Fruit fly (Drosophila melanogaster) whole organism, embryonic: ENCODE results near the gene Sgs5.

ENCODE experiments used
- ATbp ChIP-seq: fragments of 200-800 bp; sonication (Bioruptor generic); optimal IDR thresholded peaks from 2 replicates; lab custom pipeline; 2017; ENCODE audit warnings: missing biosample characterization, mild to moderate bottlenecking, missing genetic modification characterization, missing genetic modification reagents
- Adf1 ChIP-seq: fragments of 200-800 bp; sonication (Bioruptor generic); IDR thresholded peaks from 2 replicates; pipeline ENCODE4 v1.3.6; 2022; ENCODE audit warnings: missing biosample characterization, missing genetic modification characterization
- CG11085 ChIP-seq: fragments of 200-800 bp; sonication (Bioruptor generic); IDR thresholded peaks from 2 replicates; pipeline ENCODE4 v1.3.6; 2022; ENCODE audit warnings: missing biosample characterization, missing genetic modification characterization
- CG11723 ChIP-seq: fragments of 200-800 bp; sonication (Bioruptor generic); optimal IDR thresholded peaks from 2 replicates; lab custom pipeline; 2017; ENCODE audit warnings: missing biosample characterization, mild to moderate bottlenecking, missing genetic modification characterization
- CG14441 ChIP-seq: fragments of 200-800 bp; sonication (Bioruptor generic); IDR thresholded peaks from 2 replicates; pipeline ENCODE4 v1.3.6; 2022; ENCODE audit warnings: missing biosample characterization, missing genetic modification characterization
- CG14860 ChIP-seq: fragments of 200-800 bp; sonication (Bioruptor generic); IDR thresholded peaks from 3 replicates; pipeline ENCODE4 v1.3.6; 2022; ENCODE audit warnings: missing biosample characterization, missing genetic modification characterization; ENCODE audit not compliant: partially characterized antibody
- CG15514 ChIP-seq: fragments of 200-800 bp; sonication (Bioruptor generic); optimal IDR thresholded peaks from 3 replicates; lab custom pipeline; 2017; ENCODE audit warnings: missing biosample characterization, missing genetic modification characterization, mild to moderate bottlenecking, moderate library complexity, missing genetic modification reagents
- CG16813 ChIP-seq: fragments of 200-800 bp; sonication (Bioruptor generic); IDR thresholded peaks from 3 replicates; pipeline ENCODE4 v1.3.6; 2022; ENCODE audit warnings: missing biosample characterization, missing genetic modification characterization; ENCODE audit not compliant: partially characterized antibody
- CG1832 ChIP-seq: fragments of 200-800 bp; sonication (Bioruptor generic); optimal IDR thresholded peaks from 2 replicates; lab custom pipeline; 2017; ENCODE audit warnings: missing biosample characterization, mild to moderate bottlenecking, missing genetic modification characterization, inconsistent platforms
- CG18599 ChIP-seq: fragments of 200-800 bp; sonication (Bioruptor generic); optimal IDR thresholded peaks from 3 replicates; lab custom pipeline; 2017; ENCODE audit warnings: missing biosample characterization, missing genetic modification characterization, mild to moderate bottlenecking, moderate library complexity, missing genetic modification reagents
- CG2120 ChIP-seq: fragments of 200-800 bp; sonication (Bioruptor generic); optimal IDR thresholded peaks from 3 replicates; lab custom pipeline; 2016; ENCODE audit warnings: missing biosample characterization, missing genetic modification characterization
- CG2199 ChIP-seq: fragments of 200-800 bp; sonication (Bioruptor generic); IDR thresholded peaks from 3 replicates; pipeline ENCODE4 v1.3.6; 2022; ENCODE audit warnings: missing biosample characterization, missing genetic modification characterization
- CG2678 ChIP-seq: fragments of 200-800 bp; sonication (Bioruptor generic); optimal IDR thresholded peaks from 3 replicates; lab custom pipeline; 2019; ENCODE audit warnings: missing biosample characterization, mild to moderate bottlenecking, missing genetic modification characterization, moderate library complexity
- CG2712 ChIP-seq: fragments of 200-800 bp; optimal IDR thresholded peaks from 3 replicates; lab custom pipeline; 2019; ENCODE audit warnings: missing biosample characterization, mild to moderate bottlenecking, missing genetic modification characterization, moderate library complexity
- CG34224 ChIP-seq: fragments of 200-800 bp; sonication (Bioruptor generic); IDR thresholded peaks from 3 replicates; pipeline ENCODE4 v1.3.6; 2022; ENCODE audit warnings: missing biosample characterization, missing genetic modification characterization; ENCODE audit not compliant: partially characterized antibody
- CG3995 ChIP-seq: fragments of 200-800 bp; sonication (Bioruptor generic); optimal IDR thresholded peaks from 3 replicates; lab custom pipeline; 2016; ENCODE audit warnings: missing biosample characterization, missing genetic modification characterization
- CG42726 ChIP-seq: fragments of 200-800 bp; sonication (Bioruptor generic); IDR thresholded peaks from 2 replicates; pipeline ENCODE4 v1.3.6; 2022; ENCODE audit warnings: missing biosample characterization, missing genetic modification characterization; ENCODE audit not compliant: partially characterized antibody
- CG4360 ChIP-seq: fragments of 200-800 bp; sonication (Bioruptor generic); IDR thresholded peaks from 2 replicates; pipeline ENCODE4 v1.3.6; 2022; ENCODE audit warnings: missing biosample characterization, missing genetic modification characterization
- CG6654 ChIP-seq: fragments of 200-800 bp; sonication (Bioruptor generic); optimal IDR thresholded peaks from 2 replicates; lab custom pipeline; 2017; ENCODE audit warnings: missing biosample characterization, mild to moderate bottlenecking, missing genetic modification characterization
- CG7271 ChIP-seq: fragments of 200-800 bp; sonication (Bioruptor generic); optimal IDR thresholded peaks from 2 replicates; lab custom pipeline; 2018; ENCODE audit warnings: missing biosample characterization, mild to moderate bottlenecking, missing genetic modification characterization, moderate library complexity
- CG8089 ChIP-seq: fragments of 200-800 bp; sonication (Bioruptor generic); optimal IDR thresholded peaks from 3 replicates; lab custom pipeline; 2016; ENCODE audit warnings: missing biosample characterization, missing genetic modification characterization
- CG8765 ChIP-seq: fragments of 200-800 bp; sonication (Bioruptor generic); IDR thresholded peaks from 2 replicates; pipeline ENCODE4 v1.3.6; 2022; ENCODE audit warnings: missing biosample characterization, missing genetic modification characterization
- Camta ChIP-seq: fragments of 200-800 bp; sonication (Bioruptor generic); optimal IDR thresholded peaks from 2 replicates; lab custom pipeline; 2016; ENCODE audit warnings: missing biosample characterization, missing genetic modification characterization
- D ChIP-seq, 2 experiments: fragments of 200-800 bp in 1 of 2; fragments of >200 bp in 1 of 2; sonication (Bioruptor generic) in 1 of 2; optimal IDR thresholded peaks; 2 replicates in 1 of 2; 3 replicates in 1 of 2; lab custom pipeline; 2017; ENCODE audit warnings: mild to moderate bottlenecking in 1 of 2, missing biosample characterization in 1 of 2, missing genetic modification characterization in 1 of 2, missing genetic modification reagents in 1 of 2
- Dref ChIP-seq: fragments of 200-800 bp; sonication (Bioruptor generic); IDR thresholded peaks from 2 replicates; pipeline ENCODE4 v1.3.6; 2022; ENCODE audit warnings: missing biosample characterization, missing genetic modification characterization
- Fer2 ChIP-seq: fragments of 200-800 bp; sonication (Bioruptor generic); optimal IDR thresholded peaks from 2 replicates; lab custom pipeline; 2018; ENCODE audit warnings: missing biosample characterization, mild to moderate bottlenecking, missing genetic modification characterization, moderate library complexity
- H15 ChIP-seq: fragments of 200-800 bp; sonication (Bioruptor generic); IDR thresholded peaks from 3 replicates; pipeline ENCODE4 v1.3.6; 2022; ENCODE audit warnings: missing biosample characterization, missing genetic modification characterization
- Hr3 ChIP-seq: fragments of 200-800 bp; sonication (Bioruptor generic); optimal IDR thresholded peaks from 3 replicates; lab custom pipeline; 2016; ENCODE audit warnings: missing biosample characterization, missing genetic modification characterization
- Kr ChIP-seq: fragments of 200-800 bp; sonication (Bioruptor generic); optimal IDR thresholded peaks from 2 replicates; lab custom pipeline; 2017; ENCODE audit warnings: missing biosample characterization, mild to moderate bottlenecking, missing genetic modification characterization
- MBD-R2 ChIP-seq: fragments of 200-800 bp; sonication (Bioruptor generic); IDR thresholded peaks from 2 replicates; pipeline ENCODE4 v1.3.6; 2022; ENCODE audit warnings: missing biosample characterization, missing genetic modification characterization
- Mad ChIP-seq: fragments of 200-800 bp; sonication (Bioruptor generic); optimal IDR thresholded peaks from 2 replicates; lab custom pipeline; 2016; ENCODE audit warnings: missing biosample characterization, missing genetic modification characterization
- Myb ChIP-seq: fragments of 200-800 bp; sonication (Bioruptor generic); optimal IDR thresholded peaks from 2 replicates; lab custom pipeline; 2016; ENCODE audit warnings: missing biosample characterization, missing genetic modification characterization
- PHDP ChIP-seq: fragments of 200-800 bp; sonication (Bioruptor generic); optimal IDR thresholded peaks from 3 replicates; lab custom pipeline; 2018; ENCODE audit warnings: missing biosample characterization, mild to moderate bottlenecking, missing genetic modification characterization, moderate library complexity
- Tbp ChIP-seq: fragments of >200 bp; optimal IDR thresholded peaks from 2 replicates; lab custom pipeline; 2018; ENCODE audit warnings: missing biosample characterization, missing genetic modification characterization
- dimm ChIP-seq: fragments of 200-800 bp; sonication (Bioruptor generic); IDR thresholded peaks from 2 replicates; pipeline ENCODE4 v1.3.6; 2022; ENCODE audit warnings: missing biosample characterization, missing genetic modification characterization
- dmrt11E ChIP-seq: fragments of 200-800 bp; sonication (Bioruptor generic); optimal IDR thresholded peaks from 3 replicates; lab custom pipeline; 2018; ENCODE audit warnings: missing biosample characterization, mild to moderate bottlenecking, missing genetic modification characterization, moderate library complexity
- ftz-f1 ChIP-seq: fragments of 200-800 bp; sonication (Bioruptor generic); optimal IDR thresholded peaks from 2 replicates; lab custom pipeline; 2016; ENCODE audit warnings: missing biosample characterization, missing genetic modification characterization
- ken ChIP-seq: fragments of 200-800 bp; sonication (Bioruptor generic); IDR thresholded peaks from 3 replicates; pipeline ENCODE4 v1.3.6; 2022; ENCODE audit warnings: missing biosample characterization, missing genetic modification characterization
- mld ChIP-seq: fragments of 200-800 bp; sonication (Bioruptor generic); IDR thresholded peaks from 3 replicates; pipeline ENCODE4 v1.3.6; 2022; ENCODE audit warnings: missing biosample characterization, missing genetic modification characterization; ENCODE audit not compliant: partially characterized antibody
- onecut ChIP-seq: fragments of 200-800 bp; sonication (Bioruptor generic); IDR thresholded peaks from 2 replicates; pipeline ENCODE4 v1.3.6; 2022; ENCODE audit warnings: missing biosample characterization, missing genetic modification characterization
- pb ChIP-seq: fragments of 200-800 bp; sonication (Bioruptor generic); optimal IDR thresholded peaks from 3 replicates; lab custom pipeline; 2016; ENCODE audit warnings: missing biosample characterization, missing genetic modification characterization
- pnt ChIP-seq: fragments of 200-800 bp; sonication (Bioruptor generic); optimal IDR thresholded peaks from 3 replicates; lab custom pipeline; 2016; ENCODE audit warnings: missing biosample characterization, missing genetic modification characterization
- prd ChIP-seq, 3 experiments: fragments of >200 bp in 2 of 3; fragments of 200-800 bp in 1 of 3; sonication (Bioruptor generic) in 1 of 3; optimal IDR thresholded peaks in 2 of 3; IDR thresholded peaks in 1 of 3; 2 replicates in 2 of 3; 3 replicates in 1 of 3; pipeline versions ENCODE4 v1.3.6 to Lab custom; 2017 to 2022; ENCODE audit warnings: missing biosample characterization in 1 of 3, missing genetic modification characterization in 1 of 3
- ro ChIP-seq: fragments of 200-800 bp; sonication (Bioruptor generic); IDR thresholded peaks from 2 replicates; pipeline ENCODE4 v1.3.6; 2022; ENCODE audit warnings: missing biosample characterization, missing genetic modification characterization
- tio ChIP-seq: fragments of 200-800 bp; sonication (Bioruptor generic); optimal IDR thresholded peaks from 2 replicates; lab custom pipeline; 2017; ENCODE audit warnings: missing biosample characterization, missing genetic modification characterization, inconsistent platforms
- tna ChIP-seq: fragments of 200-800 bp; sonication (Bioruptor generic); IDR thresholded peaks from 2 replicates; pipeline ENCODE4 v1.3.6; 2022; ENCODE audit warnings: missing biosample characterization, missing genetic modification characterization; ENCODE audit not compliant: partially characterized antibody
- ttk ChIP-seq: fragments of 200-800 bp; sonication (Bioruptor generic); IDR thresholded peaks from 2 replicates; pipeline ENCODE4 v2.1.2; 2022; ENCODE audit warnings: missing biosample characterization, missing genetic modification characterization
- tx ChIP-seq: fragments of 200-800 bp; sonication (Bioruptor generic); optimal IDR thresholded peaks from 2 replicates; lab custom pipeline; 2016; ENCODE audit warnings: missing biosample characterization, missing genetic modification characterization
- wdn ChIP-seq: fragments of 200-800 bp; sonication (Bioruptor generic); IDR thresholded peaks from 2 replicates; pipeline ENCODE4 v1.3.6; 2022; ENCODE audit warnings: missing biosample characterization, missing genetic modification characterization

Sgs5 gene

DNA sequence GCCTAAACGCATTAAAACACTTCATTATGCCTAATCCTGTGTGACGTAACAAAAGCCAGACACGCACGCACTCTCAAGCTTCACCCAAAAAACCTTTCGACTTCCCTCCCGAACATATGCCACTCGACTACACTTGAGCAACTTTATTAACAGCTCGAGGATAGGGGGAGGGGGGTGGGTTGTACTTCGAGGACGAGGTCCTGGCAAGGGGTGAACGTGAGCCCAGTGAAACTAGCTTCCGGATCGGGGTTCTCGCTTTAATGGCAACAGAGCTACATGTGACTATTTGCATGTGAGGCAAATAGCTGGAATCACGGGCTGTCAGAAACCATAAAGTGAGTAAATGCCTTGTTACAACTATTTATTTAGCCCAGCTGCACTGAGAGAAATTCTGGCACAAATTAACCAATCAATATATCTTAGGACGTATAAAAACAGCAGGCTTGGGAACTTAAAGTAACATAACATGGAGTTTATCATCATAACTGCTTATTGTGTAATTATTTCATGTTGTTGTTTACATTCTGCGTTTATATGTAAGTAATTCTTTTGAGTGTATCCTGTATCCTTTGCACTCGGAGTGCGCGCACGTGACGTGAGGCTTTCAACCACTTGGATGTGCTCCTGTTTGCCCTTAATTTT, 44.2 kb upstream of the Sgs5 start (continued):
- TF ChIP-seq dmrt11E (tag; lab: Kevin White, UChicago) (peak; percentile 82), Fer2 (tag; lab: Kevin White, UChicago) (no peak), pnt (GFP tag; lab: Kevin White, UChicago) (peak; percentile 49), CG1832 (GFP tag; lab: Kevin White, UChicago) (no peak), CG3995 (GFP tag; lab: Kevin White, UChicago) (no peak), ttk (0 out of 2 replicates have a peak, but pooled peaks have one; percentile 11), wdn (GFP tag; lab: Robert Waterston, UW) (no peak), D (optimal IDR thresholded peaks at IDR 0.05; lab: Kevin White, UChicago) (no peak), D (GFP tag; optimal IDR thresholded peaks at IDR 0.05; lab: Kevin White, UChicago) (peak; percentile 48), CG42726 (GFP tag; lab: Robert Waterston, UW) (no peak), Hr3 (GFP tag; lab: Kevin White, UChicago) (peak; percentile 40), CG11085 (GFP tag; lab: Robert Waterston, UW) (no peak), MBD-R2 (GFP tag; lab: Robert Waterston, UW) (no peak), Mad (GFP tag; lab: Kevin White, UChicago) (no peak), prd (optimal IDR thresholded peaks at IDR 0.05; lab: Kevin White, UChicago) (no peak), prd (GFP tag; IDR thresholded peaks at IDR 0.05; lab: Robert Waterston, UW) (peak; percentile 81), PHDP (tag; lab: Kevin White, UChicago) (no peak), dimm (GFP tag; lab: Robert Waterston, UW) (no peak), CG14441 (GFP tag; lab: Robert Waterston, UW) (no peak), mld (GFP tag; lab: Robert Waterston, UW) (no peak), Kr (GFP tag; lab: Kevin White, UChicago) (no peak), CG34224 (GFP tag; lab: Robert Waterston, UW) (no peak), Camta (GFP tag; lab: Kevin White, UChicago) (no peak), tio (GFP tag; lab: Kevin White, UChicago) (peak; percentile 52), CG16813 (GFP tag; lab: Robert Waterston, UW) (no peak), pb (GFP tag; lab: Kevin White, UChicago) (no peak), CG15514 (no peak), onecut (GFP tag; lab: Robert Waterston, UW) (peak; percentile 38; the same call in 1 of the 2 replicates), ro (GFP tag; lab: Robert Waterston, UW) (no peak), ken (GFP tag; lab: Robert Waterston, UW) (no peak), CG18599 (peak; percentile 53), CG6654 (GFP tag; lab: Kevin White, UChicago) (no peak), CG2120 (GFP tag; lab: Kevin White, UChicago) (peak; percentile 2), tna (GFP tag; lab: Robert Waterston, UW) (no peak), Tbp (GFP tag; lab: Kevin White, UChicago) (no peak), CG8765 (no peak; the same call in 1 of the 2 replicates), H15 (no peak), CG8089 (GFP tag; lab: Kevin White, UChicago) (peak; percentile 48), CG2199 (GFP tag; lab: Robert Waterston, UW) (no peak), tx (GFP tag; lab: Kevin White, UChicago) (peak; percentile 7), CG7271 (tag; lab: Kevin White, UChicago) (peak; percentile 45), Myb (GFP tag; lab: Kevin White, UChicago) (no peak), Adf1 (GFP tag; lab: Robert Waterston, UW) (no peak), CG4360 (GFP tag; lab: Robert Waterston, UW) (no peak), CG2678 (no peak), CG14860 (GFP tag; lab: Robert Waterston, UW) (no peak), Dref (GFP tag; lab: Robert Waterston, UW) (no peak), ftz-f1 (GFP tag; lab: Kevin White, UChicago) (no peak), CG2712 (tag; lab: Kevin White, UChicago) (peak; percentile 76), ATbp (GFP tag; lab: Kevin White, UChicago) (peak; percentile 59), CG11723 (GFP tag; lab: Kevin White, UChicago) (no peak)
